Worm (Caenorhabditis elegans) whole organism, L4 larva: ENCODE measurements around the gene ZK370.4.

Experiments used
- Y105C5A.15 ChIP-seq: fragments of 200-800 bp; sonication (Bioruptor generic); IDR thresholded peaks from 2 replicates; pipeline ENCODE4 v1.3.6; 2022; ENCODE audit warnings: missing genetic modification characterization, missing compliant biosample characterization
- Y5F2A.4 ChIP-seq: fragments of 200-800 bp; sonication (Bioruptor generic); optimal IDR thresholded peaks from 2 replicates; lab custom pipeline; 2018; ENCODE audit warnings: mild to moderate bottlenecking, missing genetic modification characterization, missing compliant biosample characterization
- Y75B8A.6 ChIP-seq: fragments of 200-800 bp; sonication (Bioruptor generic); IDR thresholded peaks from 2 replicates; pipeline ENCODE4 v1.3.6; 2022; ENCODE audit warnings: missing genetic modification reagents, missing genetic modification characterization, missing compliant biosample characterization
- ZK546.5 ChIP-seq, 2 experiments: sonication (generic microtip); optimal IDR thresholded peaks; 2 replicates each; lab custom pipeline; 2017; ENCODE audit warnings: missing biosample characterization in 2 of 2, missing genetic modification characterization in 2 of 2
- aha-1 ChIP-seq: fragments of 150-350 bp; peaks from one replicate; lab custom pipeline; 2014; ENCODE audit warnings: missing biosample characterization, missing genetic modification characterization
- aly-2 ChIP-seq: sonication (generic microtip); optimal IDR thresholded peaks from 2 replicates; lab custom pipeline; 2018; ENCODE audit warnings: missing biosample characterization, missing genetic modification characterization
- ama-1 ChIP-seq: fragments of 150-350 bp; optimal IDR thresholded peaks from 2 replicates; lab custom pipeline; 2014; ENCODE audit warnings: inconsistent platforms, mixed read lengths
- daf-16 ChIP-seq, 3 experiments: sonication (generic microtip); optimal IDR thresholded peaks; 2 replicates each; lab custom pipeline; 2016 to 2017; ENCODE audit warnings: missing genetic modification characterization in 3 of 3, missing genetic modification reagents in 3 of 3, mild to moderate bottlenecking in 2 of 3, missing compliant biosample characterization in 2 of 3, missing biosample characterization in 1 of 3, moderate library complexity in 1 of 3
- daf-19 ChIP-seq: fragments of 200-800 bp; sonication (Bioruptor generic); conservative IDR thresholded peaks from 2 replicates; pipeline ENCODE4 v1.3.6; 2022; ENCODE audit warnings: missing genetic modification characterization, missing compliant biosample characterization
- daf-8 ChIP-seq: fragments of 200-800 bp; sonication (Bioruptor generic); IDR thresholded peaks from 2 replicates; pipeline ENCODE4 v1.3.6; 2022; ENCODE audit warnings: missing genetic modification characterization, missing compliant biosample characterization
- dmd-6 ChIP-seq: fragments of 200-800 bp; sonication (Bioruptor generic); IDR thresholded peaks from 2 replicates; pipeline ENCODE4 v1.3.6; 2022; ENCODE audit warnings: missing genetic modification reagents, missing genetic modification characterization, missing compliant biosample characterization
- dmd-9 ChIP-seq: fragments of 200-800 bp; sonication (Bioruptor generic); IDR thresholded peaks from 2 replicates; pipeline ENCODE4 v1.3.6; 2022; ENCODE audit warnings: missing genetic modification reagents, missing genetic modification characterization, missing compliant biosample characterization
- fkh-10 ChIP-seq: fragments of 150-350 bp; optimal IDR thresholded peaks from 2 replicates; lab custom pipeline; 2014; ENCODE audit warnings: missing biosample characterization, missing genetic modification reagents, missing genetic modification characterization
- hlh-11 ChIP-seq: fragments of 200-800 bp; sonication (Bioruptor generic); optimal IDR thresholded peaks from 2 replicates; lab custom pipeline; 2018; ENCODE audit warnings: mild to moderate bottlenecking, missing genetic modification characterization, missing compliant biosample characterization
- lin-38 ChIP-seq: fragments of 200-800 bp; sonication (Bioruptor generic); IDR thresholded peaks from 2 replicates; pipeline ENCODE4 v1.3.6; 2022; ENCODE audit warnings: missing genetic modification reagents, missing genetic modification characterization, missing compliant biosample characterization
- lsy-2 ChIP-seq, 2 experiments: fragments of 150-350 bp in 1 of 2; sonication (generic microtip) in 1 of 2; optimal IDR thresholded peaks; 2 replicates each; lab custom pipeline; 2014 to 2017; ENCODE audit warnings: missing biosample characterization in 2 of 2, missing genetic modification characterization in 2 of 2
- mep-1 ChIP-seq: fragments of 150-350 bp; sonication (generic microtip); optimal IDR thresholded peaks from 3 replicates; lab custom pipeline; 2014; ENCODE audit warnings: missing biosample characterization, missing genetic modification characterization
- mxl-2 ChIP-seq: fragments of 200-800 bp; sonication (Bioruptor generic); conservative IDR thresholded peaks from 2 replicates; pipeline ENCODE4 v1.3.6; 2022; ENCODE audit warnings: missing genetic modification reagents, missing genetic modification characterization, missing compliant biosample characterization
- mxl-3 ChIP-seq: fragments of 200-800 bp; sonication (Bioruptor generic); optimal IDR thresholded peaks from 2 replicates; lab custom pipeline; 2018; ENCODE audit warnings: mild to moderate bottlenecking, missing genetic modification characterization, missing compliant biosample characterization
- nhr-11 ChIP-seq: fragments of 150-350 bp; optimal IDR thresholded peaks from 2 replicates; lab custom pipeline; 2014; ENCODE audit warnings: missing biosample characterization, missing genetic modification characterization
- nhr-111 ChIP-seq: fragments of 200-800 bp; sonication (Bioruptor generic); optimal IDR thresholded peaks from 2 replicates; lab custom pipeline; 2018; ENCODE audit warnings: mild to moderate bottlenecking, missing genetic modification characterization, missing compliant biosample characterization
- nhr-42 ChIP-seq: fragments of 200-800 bp; sonication (Bioruptor generic); IDR thresholded peaks from 2 replicates; pipeline ENCODE4 v1.3.6; 2022; ENCODE audit warnings: missing genetic modification characterization, missing compliant biosample characterization
- nhr-48 ChIP-seq: sonication (generic microtip); optimal IDR thresholded peaks from 2 replicates; lab custom pipeline; 2016; ENCODE audit warnings: mild to moderate bottlenecking, missing genetic modification characterization, missing compliant biosample characterization
- nhr-77 ChIP-seq: fragments of 150-350 bp; optimal IDR thresholded peaks from 2 replicates; lab custom pipeline; 2014; ENCODE audit warnings: missing biosample characterization, missing genetic modification characterization
- pha-4 ChIP-seq, 2 experiments: fragments of 150-350 bp in 1 of 2; fragments of 200-800 bp in 1 of 2; sonication (Bioruptor generic) in 1 of 2; IDR thresholded peaks in 1 of 2; optimal IDR thresholded peaks in 1 of 2; 2 replicates each; pipeline versions ENCODE4 v1.3.6 to Lab custom; 2014 to 2022; ENCODE audit warnings: missing genetic modification characterization in 2 of 2, missing genetic modification reagents in 2 of 2, missing biosample characterization in 1 of 2, missing compliant biosample characterization in 1 of 2
- php-3 ChIP-seq: fragments of 200-800 bp; sonication (Bioruptor generic); IDR thresholded peaks from 2 replicates; pipeline ENCODE4 v1.3.6; 2022; ENCODE audit warnings: missing genetic modification reagents, missing genetic modification characterization, missing compliant biosample characterization
- set-16 ChIP-seq: fragments of 200-800 bp; sonication (Bioruptor generic); IDR thresholded peaks from 2 replicates; pipeline ENCODE4 v1.3.6; 2022; ENCODE audit warnings: missing genetic modification reagents, missing genetic modification characterization, missing compliant biosample characterization
- skn-1 ChIP-seq: fragments of 150-350 bp; optimal IDR thresholded peaks from 2 replicates; lab custom pipeline; 2014; ENCODE audit warnings: missing biosample characterization, missing genetic modification characterization
- tag-97 ChIP-seq: fragments of 200-800 bp; sonication (Bioruptor generic); IDR thresholded peaks from 2 replicates; pipeline ENCODE4 v1.3.6; 2022; ENCODE audit warnings: missing genetic modification characterization, missing compliant biosample characterization
- unc-130 ChIP-seq: sonication (generic microtip); optimal IDR thresholded peaks from 2 replicates; lab custom pipeline; 2016; ENCODE audit warnings: missing genetic modification reagents, missing genetic modification characterization, missing compliant biosample characterization
- unc-39 ChIP-seq: sonication (generic microtip); optimal IDR thresholded peaks from 2 replicates; lab custom pipeline; 2017; ENCODE audit warnings: missing biosample characterization, missing genetic modification characterization
- ztf-7 ChIP-seq: fragments of 150-350 bp; optimal IDR thresholded peaks from 2 replicates; lab custom pipeline; 2014; ENCODE audit warnings: missing biosample characterization, missing genetic modification characterization

Gene ZK370.4

DNA sequence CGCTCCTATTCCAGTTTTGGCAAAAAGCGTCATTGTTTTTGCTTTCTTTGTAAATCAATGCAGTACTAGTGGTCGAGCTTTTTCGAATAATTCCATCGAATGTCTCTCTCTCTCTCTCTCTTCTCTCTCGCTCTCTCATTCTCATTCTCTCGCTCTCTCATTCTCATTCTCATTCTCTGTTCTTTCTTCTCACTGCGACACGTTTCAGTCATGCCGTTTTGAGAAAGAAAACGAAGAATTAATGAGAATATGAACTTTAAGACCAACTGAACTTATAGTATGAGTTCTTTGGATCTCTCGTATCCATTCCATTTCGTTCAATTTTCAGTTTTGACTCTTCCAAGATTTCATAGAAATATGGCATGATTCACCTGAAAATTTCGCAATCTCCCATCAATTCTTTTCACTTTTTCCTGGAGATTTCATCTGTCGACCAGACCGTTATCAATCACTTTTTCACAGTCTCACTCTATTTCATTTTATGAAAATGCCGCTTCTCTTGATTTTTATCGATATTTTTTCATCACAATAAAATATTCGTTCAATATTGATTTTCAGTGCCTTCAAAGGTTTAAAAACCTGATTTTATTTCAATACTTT is 41.3 kb upstream of the ZK370.4 start:
- TF ChIP-seq daf-16 (GFP tag; optimal IDR thresholded peaks at IDR 0.05; lab: Kevin White, UChicago) = no peak
- no peak for TF ChIP-seq daf-16 (tag; optimal IDR thresholded peaks at IDR 0.05; lab: Kevin White, UChicago)
- no peak for TF ChIP-seq lin-38 (GFP tag; lab: Robert Waterston, UW)
- TF ChIP-seq fkh-10 = no peak
- no peak for TF ChIP-seq unc-130 (GFP tag; lab: Kevin White, UChicago)
- peak; percentile 5 for TF ChIP-seq nhr-11 (tag; lab: Kevin White, UChicago)
- peak; percentile 28 for TF ChIP-seq aha-1 (tag; lab: Kevin White, UChicago)
- peak; percentile 48 for TF ChIP-seq hlh-11 (tag; lab: Kevin White, UChicago)
- peak; percentile 10 for TF ChIP-seq nhr-48 (tag; lab: Kevin White, UChicago)
- TF ChIP-seq dmd-6 = peak; percentile 21; the same call in 1 of the 2 replicates
- TF ChIP-seq mxl-3 = peak; percentile 85

- TF ChIP-seq php-3 (GFP tag; lab: Robert Waterston, UW) (no peak), aly-2 (no peak), mep-1 (tag; lab: Kevin White, UChicago) (no peak), mxl-2 (GFP tag; lab: Robert Waterston, UW) (no peak), nhr-111 (no peak)
Observed at ce11 chrIII:8771851-8772250, 40.6 kb upstream of the ZK370.4 start, which contains the start of gene K02D10.3. Gene K02D10.3 (minus strand): TSS chrIII:8771951.

DNA sequence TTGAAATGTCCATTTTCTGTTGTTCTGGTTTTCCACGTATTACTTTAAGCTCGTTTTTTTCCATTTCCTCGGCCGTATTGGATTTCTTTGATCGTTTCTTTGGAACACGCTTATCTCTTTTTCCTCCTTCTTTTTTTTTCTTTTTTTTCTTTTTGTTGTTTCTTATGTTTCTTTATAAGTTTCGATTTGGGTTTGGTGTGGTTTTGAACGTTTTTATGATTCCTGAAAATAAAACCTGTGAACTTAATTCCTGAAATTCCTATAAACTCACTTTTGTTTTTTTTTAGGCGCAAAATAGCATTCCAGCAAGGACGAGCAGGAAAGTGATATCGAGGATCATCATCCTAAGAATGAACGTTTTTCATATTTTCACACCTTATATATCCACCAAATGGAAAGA is 40.0 kb upstream of the ZK370.4 start, which contains the start of gene K02D10.2:
K02D10.2 (minus strand) TSS at position 101 of the 400 bp plus-strand sequence.
- TF ChIP-seq nhr-42 (no peak), pha-4 (GFP tag; IDR thresholded peaks at IDR 0.05; lab: Robert Waterston, UW) (no peak), pha-4 (tag; optimal IDR thresholded peaks at IDR 0.05; lab: Kevin White, UChicago) (no peak), nhr-11 (tag; lab: Kevin White, UChicago) (no peak), daf-19 (GFP tag; lab: Robert Waterston, UW) (no peak), ZK546.5 (tag; optimal IDR thresholded peaks at IDR 0.05; lab: Kevin White, UChicago) (no peak), Y5F2A.4 (GFP tag; lab: Kevin White, UChicago) (no peak), dmd-9 (no peak), skn-1 (tag; lab: Kevin White, UChicago) (no peak), daf-8 (no peak)

- TF ChIP-seq Y105C5A.15 = 0 out of 2 replicates have a peak, but pooled peaks have one; percentile 43
- peak; percentile 15 for TF ChIP-seq hlh-11 (tag; lab: Kevin White, UChicago)
- TF ChIP-seq Y5F2A.4 (GFP tag; lab: Kevin White, UChicago) = no peak
Observed at ce11 chrIII:8770243-8770642, 39.0 kb upstream of the ZK370.4 start.

- TF ChIP-seq unc-39 (tag; lab: Kevin White, UChicago) (no peak), unc-130 (GFP tag; lab: Kevin White, UChicago) (no peak), tag-97 (GFP tag; lab: Robert Waterston, UW) (no peak), ztf-7 (tag; lab: Kevin White, UChicago) (no peak), lsy-2 (tag; optimal IDR thresholded peaks at IDR 0.05; lab: Kevin White, UChicago) (peak in 1 of 2 experiments; percentile 1), aha-1 (tag; lab: Kevin White, UChicago) (peak; percentile 81), Y75B8A.6 (GFP tag; lab: Robert Waterston, UW) (no peak), set-16 (no peak), daf-16 (GFP tag; optimal IDR thresholded peaks at IDR 0.05; lab: Kevin White, UChicago) (no peak), daf-16 (tag; optimal IDR thresholded peaks at IDR 0.05; lab: Kevin White, UChicago) (peak; percentile 26), ama-1 (peak; percentile 64), nhr-77 (tag; lab: Kevin White, UChicago) (no peak)
Observed at ce11 chrIII:8769253-8769652, 38.0 kb upstream of the ZK370.4 start, which contains the start of gene K02D10.1. Gene K02D10.1 (plus strand): TSS chrIII:8769536.
